Worm (Caenorhabditis elegans): ENCODE results near the gene pfas-1.

Gene pfas-1

ce11 chrIII:4657386-4657785, 14.3 kb upstream of the pfas-1 start:
- TF ChIP-seq him-1 (tag; optimal IDR thresholded peaks at IDR 0.05) (no peak), dao-5 (tag; optimal IDR thresholded peaks at IDR 0.05) (no peak), W03F9.2 (tag; optimal IDR thresholded peaks at IDR 0.05) (no peak)

- TF ChIP-seq him-1 (tag; optimal IDR thresholded peaks at IDR 0.05) (peak; percentile 91), dao-5 (tag; optimal IDR thresholded peaks at IDR 0.05) (no peak), W03F9.2 (tag; optimal IDR thresholded peaks at IDR 0.05) (no peak)
Observed at ce11 chrIII:4656415-4656814, 13.3 kb upstream of the pfas-1 start.

ce11 chrIII:4655402-4655801, 12.3 kb upstream of the pfas-1 start, which contains the start of gene T23F11.2:
TSS of gene T23F11.2 (minus strand) at chrIII:4655502.
- TF ChIP-seq dao-5 (tag; optimal IDR thresholded peaks at IDR 0.05), result no peak
- TF ChIP-seq W03F9.2 (tag; optimal IDR thresholded peaks at IDR 0.05), result no peak
- TF ChIP-seq him-1 (tag; optimal IDR thresholded peaks at IDR 0.05), result no peak

ce11 chrIII:4653912-4654311, 10.8 kb upstream of the pfas-1 start:
- no peak for TF ChIP-seq him-1 (tag; optimal IDR thresholded peaks at IDR 0.05)
- TF ChIP-seq dao-5 (tag; optimal IDR thresholded peaks at IDR 0.05), result no peak
- TF ChIP-seq W03F9.2 (tag; optimal IDR thresholded peaks at IDR 0.05), result no peak

- no peak for TF ChIP-seq W03F9.2 (tag; optimal IDR thresholded peaks at IDR 0.05)
- TF ChIP-seq dao-5 (tag; optimal IDR thresholded peaks at IDR 0.05), result no peak
- no peak for TF ChIP-seq him-1 (tag; optimal IDR thresholded peaks at IDR 0.05)
Observed at ce11 chrIII:4653374-4653773, 10.3 kb upstream of the pfas-1 start.

- no peak for TF ChIP-seq dao-5 (tag; optimal IDR thresholded peaks at IDR 0.05)
- TF ChIP-seq W03F9.2 (tag; optimal IDR thresholded peaks at IDR 0.05), result no peak
- TF ChIP-seq him-1 (tag; optimal IDR thresholded peaks at IDR 0.05), result no peak
Observed at ce11 chrIII:4649811-4650544, 6.9 kb upstream of the pfas-1 start, which contains the start of gene ppm-2. TSS of gene ppm-2 (plus strand) at chrIII:4650494.

ce11 chrIII:4649363-4649768, 6.3 kb upstream of the pfas-1 start:
- TF ChIP-seq W03F9.2 (tag; optimal IDR thresholded peaks at IDR 0.05) (peak; percentile 57), dao-5 (tag; optimal IDR thresholded peaks at IDR 0.05) (no peak), him-1 (tag; optimal IDR thresholded peaks at IDR 0.05) (peak; percentile 89)

ce11 chrIII:4647878-4648277, 4.8 kb upstream of the pfas-1 start, which contains the start of gene T23F11.6:
TSS of gene T23F11.6 (minus strand) at chrIII:4647922.
- no peak for TF ChIP-seq dao-5 (tag; optimal IDR thresholded peaks at IDR 0.05)

- TF ChIP-seq W03F9.2 (tag; optimal IDR thresholded peaks at IDR 0.05), result no peak
Observed at ce11 chrIII:4647341-4647740, 4.2 kb upstream of the pfas-1 start.

ce11 chrIII:4646246-4646645, 3.1 kb upstream of the pfas-1 start, which contains the start of gene pqn-29:
TSS of gene pqn-29 (minus strand) at chrIII:4646346.
- TF ChIP-seq dao-5 (tag; optimal IDR thresholded peaks at IDR 0.05), result no peak
- TF ChIP-seq him-1 (tag; optimal IDR thresholded peaks at IDR 0.05), result no peak
- TF ChIP-seq W03F9.2 (tag; optimal IDR thresholded peaks at IDR 0.05), result no peak

- TF ChIP-seq him-1 (tag; optimal IDR thresholded peaks at IDR 0.05), result no peak
- no peak for TF ChIP-seq W03F9.2 (tag; optimal IDR thresholded peaks at IDR 0.05)
- no peak for TF ChIP-seq dao-5 (tag; optimal IDR thresholded peaks at IDR 0.05)
Observed at ce11 chrIII:4634947-4635346, 8.2 kb downstream of the pfas-1 start, which contains the start of gene clec-153. TSS of gene clec-153 (plus strand) at chrIII:4635247.

- TF ChIP-seq dao-5 (tag; optimal IDR thresholded peaks at IDR 0.05), result no peak
- TF ChIP-seq W03F9.2 (tag; optimal IDR thresholded peaks at IDR 0.05), result no peak
- TF ChIP-seq him-1 (tag; optimal IDR thresholded peaks at IDR 0.05), result no peak
Observed at ce11 chrIII:4628165-4628564, 14.9 kb downstream of the pfas-1 start, which contains the start of gene clec-151. TSS of gene clec-151 (plus strand) at chrIII:4628465.

- TF ChIP-seq W03F9.2 (tag; optimal IDR thresholded peaks at IDR 0.05) (no peak), him-1 (tag; optimal IDR thresholded peaks at IDR 0.05) (no peak), dao-5 (tag; optimal IDR thresholded peaks at IDR 0.05) (no peak)
Observed at ce11 chrIII:4626148-4626922, 16.8 kb downstream of the pfas-1 start.
